Fruit fly (Drosophila melanogaster) Kc167 (cell line): ENCODE results near the gene CG42854.

Source experiments
- Myc ChIP-seq: fragments of >200 bp; optimal IDR thresholded peaks from 2 replicates; lab custom pipeline; 2017; ENCODE audit warnings: missing external identifiers
- h ChIP-seq: fragments of >200 bp; optimal IDR thresholded peaks from 3 replicates; lab custom pipeline; 2018; ENCODE audit warnings: missing external identifiers
- psq ChIP-seq: fragments of >200 bp; optimal IDR thresholded peaks from 2 replicates; lab custom pipeline; 2017; ENCODE audit warnings: missing external identifiers

dm6 chrX:17244854-17245253 lies 2.0 kb downstream of the CG42854 start, which contains the start of gene CG8915:
- TF ChIP-seq psq (lab: Kevin White, UChicago) (no peak), Myc (lab: Kevin White, UChicago) (no peak), h (lab: Kevin White, UChicago) (no peak)
